Worm (Caenorhabditis elegans): ENCODE data around the gene dot-1.2.

- TF ChIP-seq dao-5 (tag; optimal IDR thresholded peaks at IDR 0.05): no peak
- no peak for TF ChIP-seq him-1 (tag; optimal IDR thresholded peaks at IDR 0.05)
- no peak for TF ChIP-seq W03F9.2 (tag; optimal IDR thresholded peaks at IDR 0.05)
These were observed 18.6 kb downstream of the dot-1.2 start, which contains the start of gene F54F7.14 for ce11 chrX:11850572-11850971.
